Fruit fly (Drosophila melanogaster): Measurements from ENCODE around the gene CG46457.

- TF ChIP-seq usp (GFP tag; optimal IDR thresholded peaks at IDR 0.05) (no peak), EcR (GFP tag; optimal IDR thresholded peaks at IDR 0.05) (no peak), psq (optimal IDR thresholded peaks at IDR 0.05) (no peak), CG8478 (optimal IDR thresholded peaks at IDR 0.05) (no peak)
Observed at dm6 chr3R:13553875-13554399, 24.8 kb upstream of the CG46457 start.
